Fruit fly (Drosophila melanogaster): ENCODE results near the gene Rat1.

Rat1 gene

DNA sequence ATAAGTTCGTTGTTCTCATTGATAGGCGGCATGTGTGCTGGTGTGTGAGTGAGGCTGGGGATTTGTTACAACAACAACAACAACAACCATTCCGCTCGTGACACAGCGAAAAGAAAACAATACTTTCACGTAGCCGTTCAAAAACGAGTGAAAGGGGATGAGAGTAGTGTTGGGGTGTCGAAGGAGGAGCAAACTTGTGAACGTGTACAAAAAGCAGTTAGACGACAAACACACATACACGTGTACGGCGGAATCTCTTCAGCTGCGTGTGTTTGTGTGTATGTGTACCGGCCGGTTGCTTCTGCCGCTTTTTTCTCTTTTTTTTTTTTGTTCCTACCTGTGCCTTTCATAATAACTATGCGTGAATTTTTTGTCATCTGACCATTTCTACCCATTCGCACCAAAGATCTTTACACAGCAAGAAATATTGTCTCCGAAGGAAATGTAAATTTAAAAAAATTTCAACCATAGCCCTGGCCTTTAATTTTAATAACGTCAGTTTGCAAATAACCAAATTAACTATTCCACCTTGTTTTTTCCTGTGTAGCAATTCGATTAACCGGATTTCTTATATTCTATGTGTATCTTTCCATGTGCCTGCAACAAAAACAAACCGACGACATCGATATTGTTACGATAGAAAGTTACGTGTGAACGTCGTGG is 14.3 kb downstream of the Rat1 start (continued):
- peak; percentile 65 for TF ChIP-seq CG13424 (tag; optimal IDR thresholded peaks at IDR 0.05)
- TF ChIP-seq CG2116 (GFP tag; optimal IDR thresholded peaks at IDR 0.05): peak; percentile 33
- peak; percentile 43 for TF ChIP-seq repo (GFP tag; optimal IDR thresholded peaks at IDR 0.05)
- no peak for TF ChIP-seq Ada2b (GFP tag; IDR thresholded peaks at IDR 0.05)
- peak; percentile 41 for TF ChIP-seq HLH54F (GFP tag; optimal IDR thresholded peaks at IDR 0.05)
- TF ChIP-seq CG31388 (GFP tag; optimal IDR thresholded peaks at IDR 0.05): no peak
- TF ChIP-seq Poxn (GFP tag; IDR thresholded peaks at IDR 0.05): no peak
- TF ChIP-seq sisA (GFP tag; IDR thresholded peaks at IDR 0.05): no peak; the same call in 1 of the 2 replicates
- no peak for TF ChIP-seq stwl (tag; optimal IDR thresholded peaks at IDR 0.05)
- TF ChIP-seq CG1602 (GFP tag; optimal IDR thresholded peaks at IDR 0.05): peak; percentile 60
- TF ChIP-seq CG11723 (GFP tag; optimal IDR thresholded peaks at IDR 0.05): no peak
- TF ChIP-seq CG12769 (tag; optimal IDR thresholded peaks at IDR 0.05): peak; percentile 61
- peak; percentile 83 for TF ChIP-seq CG17359 (tag; optimal IDR thresholded peaks at IDR 0.05)
- no peak for TF ChIP-seq CoRest (tag; optimal IDR thresholded peaks at IDR 0.05)
- peak; percentile 60 for TF ChIP-seq PHDP (tag; optimal IDR thresholded peaks at IDR 0.05)
- TF ChIP-seq pum (GFP tag; optimal IDR thresholded peaks at IDR 0.05): peak; percentile 57
- no peak for TF ChIP-seq CG11247 (GFP tag; IDR thresholded peaks at IDR 0.05)
- peak; percentile 42 for TF ChIP-seq CG33213 (GFP tag; optimal IDR thresholded peaks at IDR 0.05)
- TF ChIP-seq CG10147 (GFP tag; optimal IDR thresholded peaks at IDR 0.05): peak; percentile 57
- TF ChIP-seq ci (GFP tag; IDR thresholded peaks at IDR 0.05): no peak; the same call in 1 of the 3 replicates
- no peak for TF ChIP-seq CG10209 (GFP tag; optimal IDR thresholded peaks at IDR 0.05)
- no peak for TF ChIP-seq hbn (GFP tag; IDR thresholded peaks at IDR 0.05; ENCODE audit: partially characterized antibody)
- TF ChIP-seq Meics (GFP tag; optimal IDR thresholded peaks at IDR 0.05): no peak
- peak; percentile 59; the same call in 1 of the 2 replicates for TF ChIP-seq CG11696 (GFP tag; IDR thresholded peaks at IDR 0.05)
- TF ChIP-seq kay (GFP tag; optimal IDR thresholded peaks at IDR 0.05): peak; percentile 5
- TF ChIP-seq CG1603 (tag; optimal IDR thresholded peaks at IDR 0.05): peak; percentile 81
- no peak for TF ChIP-seq CG9817 (tag; optimal IDR thresholded peaks at IDR 0.05)
- no peak for TF ChIP-seq pita (GFP tag; optimal IDR thresholded peaks at IDR 0.05)
- peak; percentile 70 for TF ChIP-seq zen (tag; optimal IDR thresholded peaks at IDR 0.05)
- no peak for TF ChIP-seq CG32767 (GFP tag; IDR thresholded peaks at IDR 0.05)
- TF ChIP-seq btn (GFP tag; optimal IDR thresholded peaks at IDR 0.05): peak; percentile 21
- peak; percentile 37 for TF ChIP-seq Elba2 (GFP tag; optimal IDR thresholded peaks at IDR 0.05)
- peak; percentile 24; the same call in 1 of the 2 replicates for TF ChIP-seq CG7372 (GFP tag; IDR thresholded peaks at IDR 0.05)
- TF ChIP-seq CG15601 (tag; optimal IDR thresholded peaks at IDR 0.05): peak; percentile 59
- no peak for TF ChIP-seq tio (GFP tag; optimal IDR thresholded peaks at IDR 0.05)
- no peak for TF ChIP-seq zen2 (GFP tag; IDR thresholded peaks at IDR 0.05; ENCODE audit: partially characterized antibody)
- TF ChIP-seq rib (GFP tag; IDR thresholded peaks at IDR 0.05): peak; percentile 46; the same call in 1 of the 2 replicates
- 0 out of 3 replicates have a peak, but pooled peaks have one; percentile 55 for TF ChIP-seq C15 (GFP tag; IDR thresholded peaks at IDR 0.05)
- no peak for TF ChIP-seq ac (GFP tag; optimal IDR thresholded peaks at IDR 0.05)
- peak; percentile 73 for TF ChIP-seq Side (GFP tag; optimal IDR thresholded peaks at IDR 0.05)
- peak; percentile 69 for TF ChIP-seq ATbp (GFP tag; optimal IDR thresholded peaks at IDR 0.05)
- no peak for TF ChIP-seq CG11560 (tag; IDR thresholded peaks at IDR 0.05)
- peak; percentile 53 for TF ChIP-seq CG3163 (GFP tag; optimal IDR thresholded peaks at IDR 0.05)
- TF ChIP-seq Doc3 (GFP tag; IDR thresholded peaks at IDR 0.05; ENCODE audit: partially characterized antibody): no peak
- TF ChIP-seq nom (GFP tag; optimal IDR thresholded peaks at IDR 0.05): peak; percentile 49
- TF ChIP-seq Xbp1 (GFP tag; optimal IDR thresholded peaks at IDR 0.05): peak; percentile 76
- no peak for TF ChIP-seq Scr (GFP tag; IDR thresholded peaks at IDR 0.05; ENCODE audit: partially characterized antibody)
- TF ChIP-seq CG9215 (GFP tag; IDR thresholded peaks at IDR 0.05): no peak
- TF ChIP-seq NC2α (GFP tag; optimal IDR thresholded peaks at IDR 0.05): peak; percentile 7
